Fruit fly (Drosophila melanogaster): ENCODE measurements around the gene CG13484.

- no peak for TF ChIP-seq Mio (GFP tag; optimal IDR thresholded peaks at IDR 0.05)
- no peak for TF ChIP-seq Hr83 (GFP tag; optimal IDR thresholded peaks at IDR 0.05; ENCODE audit: poor library complexity, severe bottlenecking)
- TF ChIP-seq Abd-B (GFP tag; optimal IDR thresholded peaks at IDR 0.05), result no peak
- no peak for TF ChIP-seq Jra (GFP tag; optimal IDR thresholded peaks at IDR 0.05)
- no peak for TF ChIP-seq jim (GFP tag; optimal IDR thresholded peaks at IDR 0.05)
- no peak for TF ChIP-seq Dfd (GFP tag; optimal IDR thresholded peaks at IDR 0.05)
- TF ChIP-seq usp (GFP tag; optimal IDR thresholded peaks at IDR 0.05), result no peak
- TF ChIP-seq Hr78 (GFP tag; optimal IDR thresholded peaks at IDR 0.05), result no peak
- no peak for TF ChIP-seq pan (optimal IDR thresholded peaks at IDR 0.05)
- TF ChIP-seq dl (GFP tag; optimal IDR thresholded peaks at IDR 0.05; ENCODE audit: insufficient read depth in 1 of 2, partially characterized antibody in 2 of 2), result no peak
Measured at dm6 chr3L:14006704-14007126, 46.2 kb downstream of the CG13484 start.

Data from whole organism, wandering third instar larva.